Worm (Caenorhabditis elegans) whole organism, L4 larva: ENCODE results near the gene ptr-13.

Experiments used
- dve-1 ChIP-seq: sonication (generic microtip); optimal IDR thresholded peaks from 2 replicates; lab custom pipeline; 2017; ENCODE audit warnings: antibody characterized with exemption, mild to moderate bottlenecking, missing genetic modification characterization, missing compliant biosample characterization; ENCODE audit not compliant: insufficient read depth
- lin-15B ChIP-seq: fragments of 150-350 bp; sonication (generic microtip); optimal IDR thresholded peaks from 3 replicates; lab custom pipeline; 2014; ENCODE audit warnings: missing biosample characterization, missing genetic modification characterization
- nhr-10 ChIP-seq: fragments of 150-350 bp; optimal IDR thresholded peaks from 2 replicates; lab custom pipeline; 2014; ENCODE audit warnings: missing biosample characterization, missing genetic modification characterization
- zip-2 ChIP-seq: fragments of 150-350 bp; optimal IDR thresholded peaks from 2 replicates; lab custom pipeline; 2014; ENCODE audit warnings: missing biosample characterization, missing genetic modification characterization

ptr-13 gene

DNA sequence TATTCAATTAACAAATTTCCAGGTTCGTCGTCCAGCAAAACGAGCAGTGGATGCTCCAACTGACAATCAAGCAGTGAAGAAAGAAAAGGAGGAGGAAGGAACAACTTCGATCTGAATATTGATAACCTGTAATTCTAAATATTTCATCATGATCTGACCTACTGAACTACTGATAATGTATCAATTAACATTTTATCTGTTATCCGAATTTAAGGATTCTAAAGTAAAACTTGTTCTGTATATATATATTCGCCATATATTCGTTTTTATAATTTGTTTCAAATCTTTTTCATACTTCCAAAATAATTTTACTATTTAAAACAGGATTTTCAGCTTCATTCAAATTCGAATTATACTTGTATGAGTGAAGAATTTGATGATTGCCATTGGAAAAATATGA is 54.5 kb downstream of the ptr-13 start, which contains the start of gene apc-17 (continued):
- no peak for TF ChIP-seq nhr-10 (tag; lab: Kevin White, UChicago)
- no peak for TF ChIP-seq dve-1
- no peak for TF ChIP-seq lin-15B (tag; lab: Kevin White, UChicago)
- no peak for TF ChIP-seq zip-2 (tag; lab: Kevin White, UChicago)
